Fruit fly (Drosophila melanogaster) whole organism, embryonic: ENCODE results near the gene CG8326.

Source experiments
- Asciz ChIP-seq: fragments of 200-800 bp; sonication (Bioruptor generic); optimal IDR thresholded peaks from 2 replicates; lab custom pipeline; 2017; ENCODE audit warnings: missing biosample characterization, mild to moderate bottlenecking, missing genetic modification characterization, missing genetic modification reagents
- CG10274 ChIP-seq: fragments of 200-800 bp; sonication (Bioruptor generic); optimal IDR thresholded peaks from 3 replicates; lab custom pipeline; 2017; ENCODE audit warnings: missing biosample characterization, mild to moderate bottlenecking, missing genetic modification characterization
- CG11247 ChIP-seq: fragments of 200-800 bp; sonication (Bioruptor generic); IDR thresholded peaks from 2 replicates; pipeline ENCODE4 v1.3.6; 2022; ENCODE audit warnings: missing biosample characterization, missing genetic modification characterization
- CG11695 ChIP-seq: fragments of 200-800 bp; sonication (Bioruptor generic); IDR thresholded peaks from 3 replicates; pipeline ENCODE4 v1.3.6; 2022; ENCODE audit warnings: missing biosample characterization, missing genetic modification characterization
- CG12769 ChIP-seq: fragments of 200-800 bp; sonication (Bioruptor generic); optimal IDR thresholded peaks from 2 replicates; lab custom pipeline; 2019; ENCODE audit warnings: missing biosample characterization, mild to moderate bottlenecking, missing genetic modification characterization, moderate library complexity
- CG16779 ChIP-seq: fragments of 200-800 bp; sonication (Bioruptor generic); IDR thresholded peaks from 2 replicates; pipeline ENCODE4 v1.3.6; 2022; ENCODE audit warnings: missing biosample characterization, missing genetic modification characterization
- CG16813 ChIP-seq: fragments of 200-800 bp; sonication (Bioruptor generic); IDR thresholded peaks from 3 replicates; pipeline ENCODE4 v1.3.6; 2022; ENCODE audit warnings: missing biosample characterization, missing genetic modification characterization; ENCODE audit not compliant: partially characterized antibody
- CG17328 ChIP-seq: fragments of 200-800 bp; sonication (Bioruptor generic); IDR thresholded peaks from 2 replicates; pipeline ENCODE4 v1.3.6; 2022; ENCODE audit warnings: missing biosample characterization, missing genetic modification characterization
- CG17361 ChIP-seq: fragments of 200-800 bp; sonication (Bioruptor generic); IDR thresholded peaks from 3 replicates; pipeline ENCODE4 v1.3.6; 2022; ENCODE audit warnings: missing biosample characterization, missing genetic modification characterization
- CG17829 ChIP-seq: fragments of 200-800 bp; optimal IDR thresholded peaks from 2 replicates; lab custom pipeline; 2019; ENCODE audit warnings: missing biosample characterization, mild to moderate bottlenecking, missing genetic modification characterization, moderate library complexity
- CG2120 ChIP-seq: fragments of 200-800 bp; sonication (Bioruptor generic); optimal IDR thresholded peaks from 3 replicates; lab custom pipeline; 2016; ENCODE audit warnings: missing biosample characterization, missing genetic modification characterization
- CG2678 ChIP-seq: fragments of 200-800 bp; sonication (Bioruptor generic); optimal IDR thresholded peaks from 3 replicates; lab custom pipeline; 2019; ENCODE audit warnings: missing biosample characterization, mild to moderate bottlenecking, missing genetic modification characterization, moderate library complexity
- CG31441 ChIP-seq: fragments of 200-800 bp; sonication (Bioruptor generic); IDR thresholded peaks from 2 replicates; pipeline ENCODE4 v1.3.6; 2022; ENCODE audit warnings: missing biosample characterization, missing genetic modification characterization
- CG32772 ChIP-seq: fragments of 200-800 bp; sonication (Bioruptor generic); IDR thresholded peaks from 2 replicates; pipeline ENCODE4 v1.3.6; 2022; ENCODE audit warnings: missing biosample characterization, missing genetic modification characterization
- CG4820 ChIP-seq: fragments of 200-800 bp; sonication (Bioruptor generic); optimal IDR thresholded peaks from 3 replicates; lab custom pipeline; 2016; ENCODE audit warnings: missing biosample characterization, missing genetic modification characterization
- CG5180 ChIP-seq: fragments of 200-800 bp; sonication (Bioruptor generic); optimal IDR thresholded peaks from 3 replicates; lab custom pipeline; 2017; ENCODE audit warnings: missing biosample characterization, missing genetic modification characterization, mild to moderate bottlenecking, moderate library complexity, missing genetic modification reagents
- CG6272 ChIP-seq: fragments of 200-800 bp; sonication (Bioruptor generic); IDR thresholded peaks from 2 replicates; pipeline ENCODE4 v1.3.6; 2022; ENCODE audit warnings: missing biosample characterization, missing genetic modification characterization
- CG7556 ChIP-seq: fragments of 200-800 bp; sonication (Bioruptor generic); optimal IDR thresholded peaks from 2 replicates; lab custom pipeline; 2017; ENCODE audit warnings: missing biosample characterization, mild to moderate bottlenecking, missing genetic modification characterization
- CG9437 ChIP-seq: fragments of 200-800 bp; sonication (Bioruptor generic); optimal IDR thresholded peaks from 2 replicates; lab custom pipeline; 2018; ENCODE audit warnings: missing biosample characterization, mild to moderate bottlenecking, missing genetic modification characterization
- CG9797 ChIP-seq: fragments of 200-800 bp; sonication (Bioruptor generic); optimal IDR thresholded peaks from 3 replicates; lab custom pipeline; 2018; ENCODE audit warnings: missing biosample characterization, mild to moderate bottlenecking, missing genetic modification characterization
- Dfd ChIP-seq, 2 experiments: fragments of >200 bp; optimal IDR thresholded peaks; 2 replicates each; lab custom pipeline; 2017; ENCODE audit warnings: missing biosample characterization in 2 of 2, missing genetic modification characterization in 2 of 2
- Doc2 ChIP-seq: fragments of 200-800 bp; sonication (Bioruptor generic); IDR thresholded peaks from 2 replicates; pipeline ENCODE4 v1.3.6; 2022; ENCODE audit warnings: missing biosample characterization, missing genetic modification characterization
- ERR ChIP-seq: fragments of 200-800 bp; sonication (Bioruptor generic); optimal IDR thresholded peaks from 2 replicates; lab custom pipeline; 2016; ENCODE audit warnings: missing biosample characterization, missing genetic modification characterization
- Fer1 ChIP-seq: fragments of 200-800 bp; sonication (Bioruptor generic); optimal IDR thresholded peaks from 2 replicates; lab custom pipeline; 2017; ENCODE audit warnings: missing biosample characterization, mild to moderate bottlenecking, missing genetic modification characterization
- Hey ChIP-seq: fragments of 200-800 bp; sonication (Bioruptor generic); optimal IDR thresholded peaks from 3 replicates; lab custom pipeline; 2018; ENCODE audit warnings: missing biosample characterization, mild to moderate bottlenecking, missing genetic modification characterization
- Hr78 ChIP-seq, 2 experiments: fragments of 200-800 bp in 1 of 2; fragments of >200 bp in 1 of 2; sonication (Bioruptor generic) in 1 of 2; optimal IDR thresholded peaks; 2 replicates each; lab custom pipeline; 2017 to 2019; ENCODE audit warnings: missing biosample characterization in 2 of 2, missing genetic modification characterization in 2 of 2, mild to moderate bottlenecking in 1 of 2, moderate library complexity in 1 of 2
- Mrtf ChIP-seq: fragments of 200-800 bp; sonication (Bioruptor generic); IDR thresholded peaks from 3 replicates; pipeline ENCODE4 v1.3.6; 2022; ENCODE audit warnings: missing biosample characterization, missing genetic modification characterization
- Ravus ChIP-seq: fragments of 200-800 bp; sonication (Bioruptor generic); IDR thresholded peaks from 2 replicates; pipeline ENCODE4 v1.3.6; 2022; ENCODE audit warnings: missing biosample characterization, missing genetic modification characterization
- Ssrp ChIP-seq: fragments of 200-800 bp; sonication (Bioruptor generic); optimal IDR thresholded peaks from 2 replicates; lab custom pipeline; 2018; ENCODE audit warnings: missing biosample characterization, mild to moderate bottlenecking, missing genetic modification characterization, moderate library complexity
- bigmax ChIP-seq: fragments of 200-800 bp; sonication (Bioruptor generic); optimal IDR thresholded peaks from 2 replicates; lab custom pipeline; 2018; ENCODE audit warnings: missing biosample characterization, mild to moderate bottlenecking, missing genetic modification characterization
- bowl ChIP-seq: fragments of 200-800 bp; sonication (Bioruptor generic); IDR thresholded peaks from 2 replicates; pipeline ENCODE4 v1.3.6; 2022; ENCODE audit warnings: missing biosample characterization, missing genetic modification characterization
- cas ChIP-seq: fragments of 200-800 bp; sonication (Bioruptor generic); IDR thresholded peaks from 2 replicates; pipeline ENCODE4 v1.3.6; 2022; ENCODE audit warnings: missing biosample characterization, missing genetic modification characterization
- cg ChIP-seq: fragments of 200-800 bp; sonication (Bioruptor generic); optimal IDR thresholded peaks from 3 replicates; lab custom pipeline; 2019; ENCODE audit warnings: missing biosample characterization, mild to moderate bottlenecking, missing genetic modification characterization, moderate library complexity
- dan ChIP-seq: fragments of 200-800 bp; sonication (Bioruptor generic); IDR thresholded peaks from 2 replicates; pipeline ENCODE4 v1.3.6; 2022; ENCODE audit warnings: missing biosample characterization, missing genetic modification characterization
- dmrt11E ChIP-seq: fragments of 200-800 bp; sonication (Bioruptor generic); optimal IDR thresholded peaks from 3 replicates; lab custom pipeline; 2018; ENCODE audit warnings: missing biosample characterization, mild to moderate bottlenecking, missing genetic modification characterization, moderate library complexity
- en ChIP-seq: fragments of 200-800 bp; sonication (Bioruptor generic); optimal IDR thresholded peaks from 2 replicates; lab custom pipeline; 2016; ENCODE audit warnings: missing biosample characterization, missing genetic modification characterization
- fd96Cb ChIP-seq: fragments of 200-800 bp; sonication (Bioruptor generic); optimal IDR thresholded peaks from 2 replicates; lab custom pipeline; 2018; ENCODE audit warnings: missing biosample characterization, mild to moderate bottlenecking, missing genetic modification characterization, moderate library complexity
- gce ChIP-seq: fragments of 200-800 bp; sonication (Bioruptor generic); IDR thresholded peaks from 3 replicates; pipeline ENCODE4 v1.3.6; 2022; ENCODE audit warnings: missing biosample characterization, missing genetic modification characterization
- gcm2 ChIP-seq: fragments of 200-800 bp; sonication (Bioruptor generic); optimal IDR thresholded peaks from 2 replicates; lab custom pipeline; 2016; ENCODE audit warnings: missing biosample characterization, missing genetic modification characterization
- grn ChIP-seq: fragments of 200-800 bp; sonication (Bioruptor generic); optimal IDR thresholded peaks from 3 replicates; lab custom pipeline; 2017; ENCODE audit warnings: missing biosample characterization, missing genetic modification characterization
- gsb ChIP-seq: fragments of 200-800 bp; sonication (Bioruptor generic); IDR thresholded peaks from 2 replicates; pipeline ENCODE4 v1.3.6; 2022; ENCODE audit warnings: missing biosample characterization, missing genetic modification characterization
- h ChIP-seq: fragments of >200 bp; optimal IDR thresholded peaks from 2 replicates; lab custom pipeline; 2017
- ken ChIP-seq: fragments of 200-800 bp; sonication (Bioruptor generic); IDR thresholded peaks from 3 replicates; pipeline ENCODE4 v1.3.6; 2022; ENCODE audit warnings: missing biosample characterization, missing genetic modification characterization
- klu ChIP-seq: fragments of 200-800 bp; sonication (Bioruptor generic); IDR thresholded peaks from 2 replicates; pipeline ENCODE4 v1.3.6; 2022; ENCODE audit warnings: missing biosample characterization, missing genetic modification characterization
- lilli ChIP-seq: fragments of 200-800 bp; sonication (Bioruptor generic); optimal IDR thresholded peaks from 3 replicates; lab custom pipeline; 2016; ENCODE audit warnings: missing biosample characterization, missing genetic modification characterization
- pb ChIP-seq: fragments of 200-800 bp; sonication (Bioruptor generic); optimal IDR thresholded peaks from 3 replicates; lab custom pipeline; 2016; ENCODE audit warnings: missing biosample characterization, missing genetic modification characterization
- sim ChIP-seq: fragments of 200-800 bp; sonication (Bioruptor generic); IDR thresholded peaks from 2 replicates; pipeline ENCODE4 v1.3.6; 2022; ENCODE audit warnings: missing biosample characterization, missing genetic modification characterization
- ssp ChIP-seq: fragments of 200-800 bp; sonication (Bioruptor generic); IDR thresholded peaks from 2 replicates; pipeline ENCODE4 v1.3.6; 2022; ENCODE audit warnings: missing biosample characterization, missing genetic modification characterization
- tap ChIP-seq: fragments of 200-800 bp; optimal IDR thresholded peaks from 3 replicates; lab custom pipeline; 2019; ENCODE audit warnings: missing biosample characterization, mild to moderate bottlenecking, missing genetic modification characterization, moderate library complexity
- wek ChIP-seq: fragments of 200-800 bp; sonication (Bioruptor generic); optimal IDR thresholded peaks from 3 replicates; lab custom pipeline; 2018; ENCODE audit warnings: missing biosample characterization, mild to moderate bottlenecking, missing genetic modification characterization, moderate library complexity
- yki ChIP-seq: fragments of >200 bp; optimal IDR thresholded peaks from 3 replicates; lab custom pipeline; 2018
- z ChIP-seq: fragments of 200-800 bp; sonication (Bioruptor generic); IDR thresholded peaks from 3 replicates; pipeline ENCODE4 v1.3.6; 2022; ENCODE audit warnings: missing biosample characterization, missing genetic modification characterization

Gene CG8326

dm6 chrX:17581606-17582281 lies 47.5 kb downstream of the CG8326 start (continued):
- TF ChIP-seq CG11695 (GFP tag; lab: Robert Waterston, UW) (no peak), CG17328 (GFP tag; lab: Robert Waterston, UW) (no peak), CG16779 (GFP tag; lab: Robert Waterston, UW) (no peak), ERR (no peak), pb (GFP tag; lab: Kevin White, UChicago) (no peak), CG4820 (GFP tag; lab: Kevin White, UChicago) (peak; percentile 25), CG7556 (GFP tag; lab: Kevin White, UChicago) (peak; percentile 41), h (lab: Kevin White, UChicago) (no peak), z (GFP tag; lab: Robert Waterston, UW) (no peak), fd96Cb (peak; percentile 32), yki (no peak), CG11247 (GFP tag; lab: Robert Waterston, UW) (no peak), Asciz (no peak), gce (GFP tag; lab: Robert Waterston, UW) (no peak), klu (no peak), CG16813 (GFP tag; lab: Robert Waterston, UW) (no peak), CG17829 (tag; lab: Kevin White, UChicago) (peak; percentile 33), CG10274 (GFP tag; lab: Kevin White, UChicago) (no peak), CG32772 (GFP tag; lab: Robert Waterston, UW) (no peak), CG9797 (no peak), CG2120 (no peak), gcm2 (GFP tag; lab: Kevin White, UChicago) (no peak), Fer1 (GFP tag; lab: Kevin White, UChicago) (no peak), dan (GFP tag; lab: Robert Waterston, UW) (no peak), CG5180 (GFP tag; lab: Kevin White, UChicago) (no peak), gsb (GFP tag; lab: Robert Waterston, UW) (no peak), CG6272 (GFP tag; lab: Robert Waterston, UW) (no peak), ken (GFP tag; lab: Robert Waterston, UW) (no peak), CG12769 (tag; lab: Kevin White, UChicago) (peak; percentile 16), CG9437 (GFP tag; lab: Kevin White, UChicago) (peak; percentile 17), tap (no peak), Hr78 (GFP tag; optimal IDR thresholded peaks at IDR 0.05; lab: Kevin White, UChicago) (no peak), bowl (GFP tag; lab: Robert Waterston, UW) (no peak), dmrt11E (tag; lab: Kevin White, UChicago) (peak; percentile 56), Hey (tag; lab: Kevin White, UChicago) (no peak), CG2678 (tag; lab: Kevin White, UChicago) (peak; percentile 42), Ssrp (tag; lab: Kevin White, UChicago) (peak; percentile 50), Mrtf (GFP tag; lab: Robert Waterston, UW) (no peak), grn (GFP tag; lab: Kevin White, UChicago) (no peak), lilli (GFP tag; lab: Kevin White, UChicago) (no peak), Doc2 (no peak), Dfd (GFP tag; optimal IDR thresholded peaks at IDR 0.05; lab: Kevin White, UChicago) (no peak), en (GFP tag; lab: Kevin White, UChicago) (no peak), wek (GFP tag; lab: Kevin White, UChicago) (no peak), sim (no peak), cas (GFP tag; lab: Robert Waterston, UW) (no peak), ssp (no peak), cg (GFP tag; lab: Kevin White, UChicago) (no peak), CG31441 (GFP tag; lab: Robert Waterston, UW) (peak; percentile 48; the same call in 1 of the 2 replicates), CG17361 (peak; percentile 70; the same call in 2 of the 3 replicates), Ravus (no peak), bigmax (GFP tag; lab: Kevin White, UChicago) (no peak)
